Worm (Caenorhabditis elegans) whole organism, L2 larva: ENCODE measurements around the gene zer-1.

Experiments
- C34F6.9 ChIP-seq: fragments of 150-350 bp; optimal IDR thresholded peaks from 2 replicates; lab custom pipeline; 2014; ENCODE audit warnings: missing biosample characterization, missing genetic modification characterization
- F13H6.1 ChIP-seq: sonication (generic microtip); optimal IDR thresholded peaks from 2 replicates; lab custom pipeline; 2016; ENCODE audit warnings: missing genetic modification characterization, missing compliant biosample characterization
- R02D3.7 ChIP-seq: fragments of 150-350 bp; optimal IDR thresholded peaks from 2 replicates; lab custom pipeline; 2014; ENCODE audit warnings: missing biosample characterization, missing genetic modification characterization
- Y55F3AM.14 ChIP-seq: fragments of 200-800 bp; sonication (Bioruptor generic); optimal IDR thresholded peaks from 2 replicates; lab custom pipeline; 2018; ENCODE audit warnings: mild to moderate bottlenecking, missing genetic modification characterization, missing compliant biosample characterization
- alr-1 ChIP-seq: fragments of 150-350 bp; optimal IDR thresholded peaks from 2 replicates; lab custom pipeline; 2014; ENCODE audit warnings: missing biosample characterization, missing genetic modification characterization
- aly-2 ChIP-seq: fragments of 150-350 bp; optimal IDR thresholded peaks from 2 replicates; lab custom pipeline; 2014; ENCODE audit warnings: missing biosample characterization, missing genetic modification characterization
- ama-1 ChIP-seq: fragments of 150-350 bp; optimal IDR thresholded peaks from 2 replicates; lab custom pipeline; 2018; ENCODE audit warnings: inconsistent platforms
- blmp-1 ChIP-seq: sonication (generic microtip); optimal IDR thresholded peaks from 2 replicates; lab custom pipeline; 2017; ENCODE audit warnings: missing genetic modification characterization, mild to moderate bottlenecking, missing compliant biosample characterization, antibody characterized with exemption, moderate library complexity; ENCODE audit not compliant: insufficient read depth
- ceh-16 ChIP-seq: fragments of 150-350 bp; optimal IDR thresholded peaks from 2 replicates; lab custom pipeline; 2014; ENCODE audit warnings: missing biosample characterization, missing genetic modification characterization
- ceh-82 ChIP-seq: fragments of 150-350 bp; optimal IDR thresholded peaks from 2 replicates; lab custom pipeline; 2014; ENCODE audit warnings: missing biosample characterization, missing genetic modification characterization
- crh-2 ChIP-seq: sonication (generic microtip); optimal IDR thresholded peaks from 2 replicates; lab custom pipeline; 2017; ENCODE audit warnings: missing biosample characterization, missing genetic modification characterization
- dmd-4 ChIP-seq: sonication (generic microtip); optimal IDR thresholded peaks from 2 replicates; lab custom pipeline; 2017; ENCODE audit warnings: missing biosample characterization, missing genetic modification characterization
- egl-27 ChIP-seq: sonication (generic microtip); optimal IDR thresholded peaks from 3 replicates; lab custom pipeline; 2017; ENCODE audit warnings: missing biosample characterization, missing genetic modification reagents, missing genetic modification characterization
- elt-3 ChIP-seq: sonication (generic microtip); optimal IDR thresholded peaks from 2 replicates; lab custom pipeline; 2017; ENCODE audit warnings: missing biosample characterization, missing genetic modification characterization
- fos-1 ChIP-seq: fragments of 150-350 bp; optimal IDR thresholded peaks from 2 replicates; lab custom pipeline; 2014; ENCODE audit warnings: missing biosample characterization, missing genetic modification characterization
- gmeb-1 ChIP-seq: fragments of 150-350 bp; optimal IDR thresholded peaks from 2 replicates; lab custom pipeline; 2014; ENCODE audit warnings: missing biosample characterization, missing genetic modification characterization
- lin-11 ChIP-seq: fragments of 150-350 bp; sonication (generic microtip); optimal IDR thresholded peaks from 2 replicates; lab custom pipeline; 2014; ENCODE audit warnings: missing biosample characterization, missing genetic modification characterization, inconsistent platforms, mixed read lengths
- lin-13 ChIP-seq: fragments of 150-350 bp; optimal IDR thresholded peaks from 2 replicates; lab custom pipeline; 2014; ENCODE audit warnings: missing biosample characterization, missing genetic modification reagents, missing genetic modification characterization
- lin-39 ChIP-seq: fragments of 150-350 bp; optimal IDR thresholded peaks from 2 replicates; lab custom pipeline; 2014; ENCODE audit warnings: missing biosample characterization, missing genetic modification reagents, missing genetic modification characterization
- lsy-2 ChIP-seq, 2 experiments: fragments of 150-350 bp in 1 of 2; sonication (generic microtip) in 1 of 2; optimal IDR thresholded peaks; 2 replicates each; lab custom pipeline; 2014 to 2017; ENCODE audit warnings: missing biosample characterization in 2 of 2, missing genetic modification characterization in 2 of 2
- mab-5 ChIP-seq: fragments of 150-350 bp; optimal IDR thresholded peaks from 2 replicates; lab custom pipeline; 2014; ENCODE audit warnings: missing biosample characterization, missing genetic modification characterization
- mbf-1 ChIP-seq: sonication (generic microtip); optimal IDR thresholded peaks from 2 replicates; lab custom pipeline; 2017; ENCODE audit warnings: missing biosample characterization, missing genetic modification characterization
- mdl-1 ChIP-seq, 2 experiments: fragments of 150-350 bp in 1 of 2; sonication (generic microtip) in 1 of 2; optimal IDR thresholded peaks; 2 replicates each; lab custom pipeline; 2017; ENCODE audit warnings: missing biosample characterization in 2 of 2, missing genetic modification characterization in 2 of 2
- nhr-10 ChIP-seq: sonication (generic microtip); optimal IDR thresholded peaks from 2 replicates; lab custom pipeline; 2017; ENCODE audit warnings: missing biosample characterization, missing genetic modification characterization
- nhr-11 ChIP-seq: fragments of 150-350 bp; optimal IDR thresholded peaks from 2 replicates; lab custom pipeline; 2014; ENCODE audit warnings: missing biosample characterization, missing genetic modification characterization
- nhr-12 ChIP-seq: fragments of 150-350 bp; optimal IDR thresholded peaks from 2 replicates; lab custom pipeline; 2014; ENCODE audit warnings: missing biosample characterization, missing genetic modification characterization
- nhr-129 ChIP-seq: fragments of 150-350 bp; optimal IDR thresholded peaks from 2 replicates; lab custom pipeline; 2014; ENCODE audit warnings: missing biosample characterization, missing genetic modification characterization
- nhr-21 ChIP-seq: fragments of 150-350 bp; optimal IDR thresholded peaks from 2 replicates; lab custom pipeline; 2014; ENCODE audit warnings: missing biosample characterization, missing genetic modification characterization
- nhr-23 ChIP-seq: fragments of 150-350 bp; optimal IDR thresholded peaks from 2 replicates; lab custom pipeline; 2014; ENCODE audit warnings: missing biosample characterization, missing genetic modification reagents, missing genetic modification characterization
- nhr-237 ChIP-seq: fragments of 150-350 bp; optimal IDR thresholded peaks from 2 replicates; lab custom pipeline; 2014; ENCODE audit warnings: missing biosample characterization, missing genetic modification characterization
- nhr-25 ChIP-seq: fragments of 150-350 bp; sonication (generic microtip); optimal IDR thresholded peaks from 3 replicates; lab custom pipeline; 2014; ENCODE audit warnings: missing biosample characterization, missing genetic modification characterization
- nhr-6 ChIP-seq: fragments of 150-350 bp; optimal IDR thresholded peaks from 2 replicates; lab custom pipeline; 2014; ENCODE audit warnings: missing biosample characterization, missing genetic modification characterization
- nhr-77 ChIP-seq: fragments of 150-350 bp; optimal IDR thresholded peaks from 2 replicates; lab custom pipeline; 2014; ENCODE audit warnings: missing biosample characterization, missing genetic modification characterization
- peb-1 ChIP-seq: fragments of 150-350 bp; optimal IDR thresholded peaks from 2 replicates; lab custom pipeline; 2014; ENCODE audit warnings: missing biosample characterization, missing genetic modification characterization
- skn-1 ChIP-seq: sonication (generic microtip); optimal IDR thresholded peaks from 2 replicates; lab custom pipeline; 2017; ENCODE audit warnings: missing biosample characterization, missing genetic modification characterization
- sma-3 ChIP-seq: sonication (generic microtip); optimal IDR thresholded peaks from 2 replicates; lab custom pipeline; 2016; ENCODE audit warnings: missing genetic modification reagents, missing genetic modification characterization, missing compliant biosample characterization
- sma-9 ChIP-seq, 2 experiments: fragments of 150-350 bp in 1 of 2; sonication (generic microtip) in 1 of 2; optimal IDR thresholded peaks; 2 replicates each; lab custom pipeline; 2014 to 2016; ENCODE audit warnings: missing genetic modification characterization in 2 of 2, mild to moderate bottlenecking in 1 of 2, missing biosample characterization in 1 of 2, missing compliant biosample characterization in 1 of 2, missing genetic modification reagents in 1 of 2, moderate library complexity in 1 of 2
- snpc-4 ChIP-seq: fragments of 150-350 bp; optimal IDR thresholded peaks from 2 replicates; lab custom pipeline; 2014; ENCODE audit warnings: missing biosample characterization, missing genetic modification characterization
- unc-39 ChIP-seq: fragments of 150-350 bp; optimal IDR thresholded peaks from 2 replicates; lab custom pipeline; 2014; ENCODE audit warnings: missing biosample characterization, missing genetic modification characterization
- unc-55 ChIP-seq: fragments of 150-350 bp; sonication (generic microtip); optimal IDR thresholded peaks from 3 replicates; lab custom pipeline; 2014; ENCODE audit warnings: missing biosample characterization, missing genetic modification reagents, missing genetic modification characterization
- unc-62 ChIP-seq: fragments of 150-350 bp; optimal IDR thresholded peaks from 2 replicates; lab custom pipeline; 2014; ENCODE audit warnings: missing biosample characterization, missing genetic modification reagents, missing genetic modification characterization
- zag-1 ChIP-seq: fragments of 150-350 bp; optimal IDR thresholded peaks from 2 replicates; lab custom pipeline; 2014; ENCODE audit warnings: missing biosample characterization, missing genetic modification characterization
- ztf-1 ChIP-seq: fragments of 200-800 bp; sonication (Bioruptor generic); conservative IDR thresholded peaks from 2 replicates; pipeline ENCODE4 v1.3.6; 2022; ENCODE audit warnings: missing genetic modification characterization, missing compliant biosample characterization
- ztf-11 ChIP-seq: sonication (generic microtip); optimal IDR thresholded peaks from 2 replicates; lab custom pipeline; 2017; ENCODE audit warnings: missing biosample characterization, missing genetic modification characterization
- ztf-4 ChIP-seq: fragments of 150-350 bp; optimal IDR thresholded peaks from 2 replicates; lab custom pipeline; 2014; ENCODE audit warnings: missing biosample characterization, missing genetic modification characterization

Gene zer-1

ce11 chrIII:835713-836278, 50.8 kb downstream of the zer-1 start (continued):
- TF ChIP-seq zag-1 (peak; percentile 3), F13H6.1 (tag; lab: Kevin White, UChicago) (peak; percentile 54), peb-1 (no peak), aly-2 (tag; lab: Kevin White, UChicago) (no peak), fos-1 (peak; percentile 28), nhr-21 (tag; lab: Kevin White, UChicago) (peak; percentile 79), nhr-77 (no peak), mbf-1 (peak; percentile 32)

ce11 chrIII:835208-835607, 51.4 kb downstream of the zer-1 start:
- no peak for TF ChIP-seq gmeb-1
- TF ChIP-seq ama-1 (lab: Kevin White, UChicago) = peak; percentile 30
- TF ChIP-seq, all 48 proteins: peak for 1

ce11 chrIII:834443-834815, 52.2 kb downstream of the zer-1 start:
- TF ChIP-seq Y55F3AM.14 (GFP tag; lab: Kevin White, UChicago) = peak; percentile 14
- TF ChIP-seq lsy-2 (tag; optimal IDR thresholded peaks at IDR 0.05; lab: Kevin White, UChicago) = no peak

- TF ChIP-seq ztf-1 (GFP tag; lab: Robert Waterston, UW) (no peak), alr-1 (tag; lab: Kevin White, UChicago) (no peak), nhr-77 (no peak), zag-1 (peak; percentile 87), lsy-2 (tag; optimal IDR thresholded peaks at IDR 0.05; lab: Kevin White, UChicago) (peak; percentile 67 to 89), nhr-129 (tag; lab: Kevin White, UChicago) (peak; percentile 100), unc-39 (tag; lab: Kevin White, UChicago) (no peak), lin-13 (GFP tag; lab: Kevin White, UChicago) (peak; percentile 78), skn-1 (tag; lab: Kevin White, UChicago) (peak; percentile 35), mbf-1 (no peak), nhr-23 (tag; lab: Kevin White, UChicago) (no peak), dmd-4 (no peak), aly-2 (tag; lab: Kevin White, UChicago) (no peak), unc-55 (GFP tag; lab: Kevin White, UChicago) (peak; percentile 96), unc-62 (no peak), ama-1 (lab: Kevin White, UChicago) (peak; percentile 94), blmp-1 (tag; lab: Kevin White, UChicago) (peak; percentile 84), mab-5 (tag; lab: Kevin White, UChicago) (peak; percentile 70), ztf-11 (tag; lab: Kevin White, UChicago) (no peak), nhr-10 (peak; percentile 82), mdl-1 (tag; optimal IDR thresholded peaks at IDR 0.05; lab: Kevin White, UChicago) (peak; percentile 83 to 94), Y55F3AM.14 (GFP tag; lab: Kevin White, UChicago) (peak; percentile 84), nhr-21 (tag; lab: Kevin White, UChicago) (peak; percentile 94), nhr-11 (tag; lab: Kevin White, UChicago) (no peak), ztf-4 (tag; lab: Kevin White, UChicago) (peak; percentile 81), sma-9 (GFP tag; optimal IDR thresholded peaks at IDR 0.05; lab: Kevin White, UChicago) (peak; percentile 92), sma-9 (tag; optimal IDR thresholded peaks at IDR 0.05; lab: Kevin White, UChicago) (no peak), ceh-16 (tag; lab: Kevin White, UChicago) (peak; percentile 82), R02D3.7 (no peak), snpc-4 (peak; percentile 28), fos-1 (peak; percentile 99), egl-27 (peak; percentile 92), nhr-12 (tag; lab: Kevin White, UChicago) (no peak), lin-39 (tag; lab: Kevin White, UChicago) (no peak), elt-3 (tag; lab: Kevin White, UChicago) (no peak), ceh-82 (tag; lab: Kevin White, UChicago) (peak; percentile 3), lin-11 (tag; lab: Kevin White, UChicago) (peak; percentile 83), nhr-25 (tag; lab: Kevin White, UChicago) (peak; percentile 95), C34F6.9 (tag; lab: Kevin White, UChicago) (peak; percentile 97), nhr-237 (tag; lab: Kevin White, UChicago) (no peak), F13H6.1 (tag; lab: Kevin White, UChicago) (peak; percentile 91), sma-3 (peak; percentile 95), peb-1 (peak; percentile 49), crh-2 (tag; lab: Kevin White, UChicago) (peak; percentile 93), nhr-6 (peak; percentile 56)
Measured at ce11 chrIII:833711-834442, 52.7 kb downstream of the zer-1 start.
